Worm (Caenorhabditis elegans) whole organism, late embryonic: ENCODE data around the gene spp-10.

ENCODE experiments used
- ama-1 ChIP-seq: fragments of 150-350 bp; optimal IDR thresholded peaks from 2 replicates; lab custom pipeline; 2014
- dve-1 ChIP-seq: sonication (generic microtip); optimal IDR thresholded peaks from 2 replicates; lab custom pipeline; 2017; ENCODE audit warnings: antibody characterized with exemption, mild to moderate bottlenecking, missing genetic modification characterization, missing compliant biosample characterization
- lin-11 ChIP-seq: fragments of 200-800 bp; sonication (Bioruptor generic); optimal IDR thresholded peaks from 2 replicates; lab custom pipeline; 2018; ENCODE audit warnings: mild to moderate bottlenecking, missing genetic modification characterization, missing compliant biosample characterization
- rnt-1 ChIP-seq: sonication (generic microtip); optimal IDR thresholded peaks from 2 replicates; lab custom pipeline; 2016; ENCODE audit warnings: missing genetic modification characterization, missing compliant biosample characterization
- ttx-3 ChIP-seq: sonication (generic microtip); optimal IDR thresholded peaks from 2 replicates; lab custom pipeline; 2016; ENCODE audit warnings: missing genetic modification reagents, missing genetic modification characterization, missing compliant biosample characterization

DNA sequence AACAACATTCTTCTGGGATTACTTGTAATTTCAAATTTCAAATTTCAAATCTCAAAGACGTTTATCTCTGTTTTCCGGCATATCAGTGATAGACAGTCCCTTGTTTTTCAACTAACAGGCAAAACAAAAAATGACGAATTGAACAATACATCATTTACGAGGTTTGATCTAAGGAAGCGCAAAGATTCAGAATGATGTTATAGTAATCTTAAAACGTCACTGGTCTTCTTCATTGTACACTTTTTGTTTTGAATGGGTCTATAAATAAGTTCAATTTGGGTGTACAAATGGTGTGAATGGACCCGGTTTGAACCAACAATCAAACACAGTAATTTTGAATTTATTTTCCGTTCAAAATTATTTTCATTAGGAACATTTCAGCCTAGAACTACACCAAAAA is 47.0 kb downstream of the spp-10 start:
- no peak for TF ChIP-seq dve-1
- no peak for TF ChIP-seq ttx-3 (tag; lab: Kevin White, UChicago)
- no peak for TF ChIP-seq rnt-1
- no peak for TF ChIP-seq lin-11 (tag; lab: Kevin White, UChicago)
- TF ChIP-seq ama-1: no peak
